Worm (Caenorhabditis elegans): ENCODE results near the gene C05G5.7.

Gene C05G5.7

ce11 chrX:14739466-14739865 lies 4.1 kb downstream of the C05G5.7 start:
- TF ChIP-seq Y22D7AL.16 (tag; optimal IDR thresholded peaks at IDR 0.05) (no peak), ceh-18 (tag; optimal IDR thresholded peaks at IDR 0.05) (no peak), fkh-10 (GFP tag; optimal IDR thresholded peaks at IDR 0.05) (no peak), C08G9.2 (tag; optimal IDR thresholded peaks at IDR 0.05) (no peak), syd-9 (tag; optimal IDR thresholded peaks at IDR 0.05) (no peak), ref-2 (tag; optimal IDR thresholded peaks at IDR 0.05) (no peak), ceh-9 (tag; optimal IDR thresholded peaks at IDR 0.05) (no peak), ceh-2 (tag; optimal IDR thresholded peaks at IDR 0.05) (no peak), pros-1 (tag; optimal IDR thresholded peaks at IDR 0.05) (no peak), hlh-30 (tag; optimal IDR thresholded peaks at IDR 0.05; ENCODE audit: insufficient read depth) (no peak), ahr-1 (tag; optimal IDR thresholded peaks at IDR 0.05) (no peak), unc-86 (tag; optimal IDR thresholded peaks at IDR 0.05) (no peak), rnt-1 (tag; optimal IDR thresholded peaks at IDR 0.05) (no peak), madf-2 (tag; optimal IDR thresholded peaks at IDR 0.05) (no peak), fax-1 (tag; optimal IDR thresholded peaks at IDR 0.05) (no peak), ceh-19 (GFP tag; optimal IDR thresholded peaks at IDR 0.05) (no peak), gmeb-2 (tag; optimal IDR thresholded peaks at IDR 0.05) (no peak), unc-55 (GFP tag; optimal IDR thresholded peaks at IDR 0.05) (no peak)

- no peak for TF ChIP-seq sdc-2 (tag; optimal IDR thresholded peaks at IDR 0.05)
- no peak for TF ChIP-seq ets-4 (tag; optimal IDR thresholded peaks at IDR 0.05)
- no peak for TF ChIP-seq dmd-4 (tag; optimal IDR thresholded peaks at IDR 0.05; ENCODE audit: borderline replicate concordance)
- no peak for TF ChIP-seq ceh-14 (tag; optimal IDR thresholded peaks at IDR 0.05)
- no peak for TF ChIP-seq ceh-9 (tag; optimal IDR thresholded peaks at IDR 0.05)
- TF ChIP-seq K02D7.2 (tag; optimal IDR thresholded peaks at IDR 0.05) = no peak
- no peak for TF ChIP-seq eyg-1 (tag; optimal IDR thresholded peaks at IDR 0.05)
- TF ChIP-seq ceh-6 (GFP tag; optimal IDR thresholded peaks at IDR 0.05) = no peak
- no peak for TF ChIP-seq sox-2 (GFP tag; IDR thresholded peaks at IDR 0.05)
- no peak for TF ChIP-seq unc-86 (tag; optimal IDR thresholded peaks at IDR 0.05)
- no peak for TF ChIP-seq mec-3 (tag; optimal IDR thresholded peaks at IDR 0.05; ENCODE audit: borderline replicate concordance)
- TF ChIP-seq T23F11.4 (GFP tag; optimal IDR thresholded peaks at IDR 0.05) = no peak
- no peak for TF ChIP-seq ceh-45 (GFP tag; IDR thresholded peaks at IDR 0.05)
- no peak for TF ChIP-seq hlh-6 (tag; optimal IDR thresholded peaks at IDR 0.05)
These were observed 6.0 kb downstream of the C05G5.7 start for ce11 chrX:14737623-14738022.

ce11 chrX:14736955-14737621 lies 6.5 kb downstream of the C05G5.7 start:
- no peak for TF ChIP-seq odd-2 (tag; optimal IDR thresholded peaks at IDR 0.05)
- TF ChIP-seq tbx-2 (tag; optimal IDR thresholded peaks at IDR 0.05) = no peak
- no peak for TF ChIP-seq gmeb-2 (tag; optimal IDR thresholded peaks at IDR 0.05)
- no peak for TF ChIP-seq lin-11 (tag; optimal IDR thresholded peaks at IDR 0.05)
- TF ChIP-seq Y22D7AL.16 (tag; optimal IDR thresholded peaks at IDR 0.05) = no peak

ce11 chrX:14736220-14736619 lies 7.4 kb downstream of the C05G5.7 start:
- TF ChIP-seq syd-9 (tag; optimal IDR thresholded peaks at IDR 0.05) = no peak
- no peak for TF ChIP-seq pha-2 (tag; optimal IDR thresholded peaks at IDR 0.05)
- no peak for TF ChIP-seq ceh-45 (GFP tag; IDR thresholded peaks at IDR 0.05)
- TF ChIP-seq ceh-9 (tag; optimal IDR thresholded peaks at IDR 0.05) = no peak
- TF ChIP-seq ceh-6 (GFP tag; optimal IDR thresholded peaks at IDR 0.05) = no peak
- no peak for TF ChIP-seq ceh-30 (tag; optimal IDR thresholded peaks at IDR 0.05)
- TF ChIP-seq tbx-7 (tag; optimal IDR thresholded peaks at IDR 0.05) = no peak
- TF ChIP-seq unc-86 (tag; optimal IDR thresholded peaks at IDR 0.05) = no peak
- TF ChIP-seq elt-4 (tag; optimal IDR thresholded peaks at IDR 0.05) = no peak
- TF ChIP-seq hlh-6 (tag; optimal IDR thresholded peaks at IDR 0.05) = no peak
- no peak for TF ChIP-seq ama-1 (optimal IDR thresholded peaks at IDR 0.05)
- TF ChIP-seq odd-2 (tag; optimal IDR thresholded peaks at IDR 0.05) = no peak
- TF ChIP-seq ztf-16 (tag; optimal IDR thresholded peaks at IDR 0.05) = no peak
- no peak for TF ChIP-seq sox-4 (tag; optimal IDR thresholded peaks at IDR 0.05)
- no peak for TF ChIP-seq ref-2 (tag; optimal IDR thresholded peaks at IDR 0.05)
- no peak for TF ChIP-seq fax-1 (tag; optimal IDR thresholded peaks at IDR 0.05)
- TF ChIP-seq sox-2 (GFP tag; IDR thresholded peaks at IDR 0.05) = no peak
- no peak for TF ChIP-seq sdc-2 (tag; optimal IDR thresholded peaks at IDR 0.05)

Measured in whole organism, late embryonic.